Fruit fly (Drosophila melanogaster) whole organism, embryonic: ENCODE results near the gene Nepl21.

Experiments
- CG10209 ChIP-seq: fragments of 200-800 bp; sonication (Bioruptor generic); optimal IDR thresholded peaks from 3 replicates; lab custom pipeline; 2017; ENCODE audit warnings: missing biosample characterization, mild to moderate bottlenecking, missing genetic modification characterization, missing genetic modification reagents
- CG10267 ChIP-seq: fragments of 200-800 bp; sonication (Bioruptor generic); optimal IDR thresholded peaks from 2 replicates; lab custom pipeline; 2018; ENCODE audit warnings: missing biosample characterization, mild to moderate bottlenecking, missing genetic modification characterization, moderate library complexity
- CG14860 ChIP-seq: fragments of 200-800 bp; sonication (Bioruptor generic); IDR thresholded peaks from 3 replicates; pipeline ENCODE4 v1.3.6; 2022; ENCODE audit warnings: missing biosample characterization, missing genetic modification characterization; ENCODE audit not compliant: partially characterized antibody
- CG1603 ChIP-seq: fragments of 200-800 bp; sonication (Bioruptor generic); optimal IDR thresholded peaks from 2 replicates; lab custom pipeline; 2019; ENCODE audit warnings: missing biosample characterization, mild to moderate bottlenecking, missing genetic modification characterization, moderate library complexity
- CG18011 ChIP-seq: fragments of 200-800 bp; sonication (Bioruptor generic); optimal IDR thresholded peaks from 2 replicates; lab custom pipeline; 2017; ENCODE audit warnings: missing biosample characterization, missing genetic modification characterization, mild to moderate bottlenecking, moderate library complexity, missing genotype
- CG2120 ChIP-seq: fragments of 200-800 bp; sonication (Bioruptor generic); optimal IDR thresholded peaks from 3 replicates; lab custom pipeline; 2016; ENCODE audit warnings: missing biosample characterization, missing genetic modification characterization
- CG2199 ChIP-seq: fragments of 200-800 bp; sonication (Bioruptor generic); IDR thresholded peaks from 3 replicates; pipeline ENCODE4 v1.3.6; 2022; ENCODE audit warnings: missing biosample characterization, missing genetic modification characterization
- CG4424 ChIP-seq: fragments of 200-800 bp; sonication (Bioruptor generic); optimal IDR thresholded peaks from 3 replicates; lab custom pipeline; 2016; ENCODE audit warnings: missing biosample characterization, missing genetic modification characterization
- CG7372 ChIP-seq: fragments of 200-800 bp; sonication (Bioruptor generic); IDR thresholded peaks from 2 replicates; pipeline ENCODE4 v1.3.6; 2022; ENCODE audit warnings: missing biosample characterization, missing genetic modification characterization
- D ChIP-seq, 2 experiments: fragments of 200-800 bp in 1 of 2; fragments of >200 bp in 1 of 2; sonication (Bioruptor generic) in 1 of 2; optimal IDR thresholded peaks; 2 replicates in 1 of 2; 3 replicates in 1 of 2; lab custom pipeline; 2017; ENCODE audit warnings: mild to moderate bottlenecking in 1 of 2, missing biosample characterization in 1 of 2, missing genetic modification characterization in 1 of 2, missing genetic modification reagents in 1 of 2
- D19A ChIP-seq: fragments of 200-800 bp; optimal IDR thresholded peaks from 3 replicates; lab custom pipeline; 2019; ENCODE audit warnings: missing biosample characterization, mild to moderate bottlenecking, missing genetic modification characterization, moderate library complexity
- Drgx ChIP-seq: fragments of 200-800 bp; sonication (Bioruptor generic); IDR thresholded peaks from 2 replicates; pipeline ENCODE4 v1.3.6; 2022; ENCODE audit warnings: missing biosample characterization, missing genetic modification characterization
- HLH3B ChIP-seq: fragments of 200-800 bp; sonication (Bioruptor generic); IDR thresholded peaks from 2 replicates; pipeline ENCODE4 v1.3.6; 2022; ENCODE audit warnings: missing biosample characterization, missing genetic modification characterization
- Hr3 ChIP-seq: fragments of 200-800 bp; sonication (Bioruptor generic); optimal IDR thresholded peaks from 3 replicates; lab custom pipeline; 2016; ENCODE audit warnings: missing biosample characterization, missing genetic modification characterization
- MBD-R2 ChIP-seq: fragments of 200-800 bp; sonication (Bioruptor generic); IDR thresholded peaks from 2 replicates; pipeline ENCODE4 v1.3.6; 2022; ENCODE audit warnings: missing biosample characterization, missing genetic modification characterization
- Med ChIP-seq: fragments of 200-800 bp; sonication (Bioruptor generic); peaks from one replicate; lab custom pipeline; 2016; ENCODE audit warnings: missing biosample characterization, missing genetic modification characterization, mild to moderate bottlenecking, inconsistent platforms, moderate library complexity
- Nf-YB ChIP-seq: fragments of 200-800 bp; sonication (Bioruptor generic); optimal IDR thresholded peaks from 3 replicates; lab custom pipeline; 2019; ENCODE audit warnings: missing biosample characterization, mild to moderate bottlenecking, missing genetic modification characterization, moderate library complexity
- Nf-YC ChIP-seq: fragments of 200-800 bp; optimal IDR thresholded peaks from 3 replicates; lab custom pipeline; 2019; ENCODE audit warnings: missing biosample characterization, mild to moderate bottlenecking, missing genetic modification characterization, moderate library complexity
- PHDP ChIP-seq: fragments of 200-800 bp; sonication (Bioruptor generic); optimal IDR thresholded peaks from 3 replicates; lab custom pipeline; 2018; ENCODE audit warnings: missing biosample characterization, mild to moderate bottlenecking, missing genetic modification characterization, moderate library complexity
- Six4 ChIP-seq: fragments of 200-800 bp; sonication (Bioruptor generic); optimal IDR thresholded peaks from 2 replicates; lab custom pipeline; 2016; ENCODE audit warnings: missing biosample characterization, missing genetic modification characterization
- Sox100B ChIP-seq: fragments of 200-800 bp; sonication (Bioruptor generic); optimal IDR thresholded peaks from 3 replicates; lab custom pipeline; 2018; ENCODE audit warnings: missing biosample characterization, mild to moderate bottlenecking, missing genetic modification characterization
- Ssrp ChIP-seq: fragments of 200-800 bp; sonication (Bioruptor generic); optimal IDR thresholded peaks from 2 replicates; lab custom pipeline; 2018; ENCODE audit warnings: missing biosample characterization, mild to moderate bottlenecking, missing genetic modification characterization, moderate library complexity
- ara ChIP-seq: fragments of 200-800 bp; sonication (Bioruptor generic); IDR thresholded peaks from 2 replicates; pipeline ENCODE4 v1.3.6; 2022; ENCODE audit warnings: missing biosample characterization, missing genetic modification characterization
- ash1 ChIP-seq: fragments of 200-800 bp; sonication (Bioruptor generic); optimal IDR thresholded peaks from 2 replicates; lab custom pipeline; 2018; ENCODE audit warnings: missing biosample characterization, mild to moderate bottlenecking, missing genetic modification characterization
- br ChIP-seq: fragments of >200 bp; optimal IDR thresholded peaks from 2 replicates; lab custom pipeline; 2017
- bsh ChIP-seq, 2 experiments: fragments of 200-800 bp; sonication (Bioruptor generic); optimal IDR thresholded peaks; 2 replicates each; lab custom pipeline; 2017 to 2018; ENCODE audit warnings: mild to moderate bottlenecking in 2 of 2, missing biosample characterization in 2 of 2, missing genetic modification characterization in 2 of 2, moderate library complexity in 1 of 2
- cato ChIP-seq: fragments of 200-800 bp; sonication (Bioruptor generic); optimal IDR thresholded peaks from 2 replicates; lab custom pipeline; 2016; ENCODE audit warnings: missing biosample characterization, missing genetic modification characterization, borderline replicate concordance
- chinmo ChIP-seq: fragments of 200-800 bp; sonication (Bioruptor generic); IDR thresholded peaks from 4 replicates; pipeline ENCODE4 v1.3.6; 2022; ENCODE audit warnings: missing biosample characterization, missing genetic modification characterization; ENCODE audit not compliant: partially characterized antibody
- crol ChIP-seq: fragments of 200-800 bp; sonication (Bioruptor generic); IDR thresholded peaks from 2 replicates; pipeline ENCODE4 v1.3.6; 2022; ENCODE audit warnings: missing biosample characterization, missing genetic modification characterization
- gce ChIP-seq: fragments of 200-800 bp; sonication (Bioruptor generic); IDR thresholded peaks from 3 replicates; pipeline ENCODE4 v1.3.6; 2022; ENCODE audit warnings: missing biosample characterization, missing genetic modification characterization
- gem ChIP-seq: fragments of 200-800 bp; sonication (Bioruptor generic); optimal IDR thresholded peaks from 2 replicates; lab custom pipeline; 2019; ENCODE audit warnings: missing biosample characterization, mild to moderate bottlenecking, missing genetic modification characterization, moderate library complexity
- gsb ChIP-seq: fragments of 200-800 bp; sonication (Bioruptor generic); IDR thresholded peaks from 2 replicates; pipeline ENCODE4 v1.3.6; 2022; ENCODE audit warnings: missing biosample characterization, missing genetic modification characterization
- gsb-n ChIP-seq: fragments of 200-800 bp; sonication (Bioruptor generic); optimal IDR thresholded peaks from 3 replicates; lab custom pipeline; 2018; ENCODE audit warnings: missing biosample characterization, mild to moderate bottlenecking, missing genetic modification characterization
- lola ChIP-seq, 3 experiments: fragments of >200 bp in 2 of 3; fragments of 200-800 bp in 1 of 3; sonication (Bioruptor generic) in 1 of 3; optimal IDR thresholded peaks; 2 replicates each; lab custom pipeline; 2017 to 2019; ENCODE audit warnings: missing biosample characterization in 3 of 3, missing genetic modification characterization in 3 of 3, mild to moderate bottlenecking in 1 of 3, moderate library complexity in 1 of 3
- nerfin-2 ChIP-seq: fragments of 200-800 bp; sonication (Bioruptor generic); IDR thresholded peaks from 2 replicates; pipeline ENCODE4 v1.3.6; 2022; ENCODE audit warnings: missing biosample characterization, missing genetic modification characterization; ENCODE audit not compliant: partially characterized antibody
- nmo ChIP-seq: fragments of 200-800 bp; sonication (Bioruptor generic); optimal IDR thresholded peaks from 2 replicates; lab custom pipeline; 2018; ENCODE audit warnings: missing biosample characterization, mild to moderate bottlenecking, missing genetic modification characterization, moderate library complexity
- nom ChIP-seq: fragments of 200-800 bp; sonication (Bioruptor generic); optimal IDR thresholded peaks from 2 replicates; lab custom pipeline; 2017; ENCODE audit warnings: missing biosample characterization, missing genetic modification characterization, mild to moderate bottlenecking, moderate library complexity, missing genetic modification reagents
- p53 ChIP-seq: fragments of 200-800 bp; sonication (Bioruptor generic); optimal IDR thresholded peaks from 2 replicates; lab custom pipeline; 2016; ENCODE audit warnings: missing biosample characterization, missing genetic modification characterization
- phol ChIP-seq: fragments of 200-800 bp; sonication (Bioruptor generic); optimal IDR thresholded peaks from 3 replicates; lab custom pipeline; 2018; ENCODE audit warnings: missing biosample characterization, mild to moderate bottlenecking, missing genetic modification characterization, moderate library complexity
- prd ChIP-seq, 3 experiments: fragments of >200 bp in 2 of 3; fragments of 200-800 bp in 1 of 3; sonication (Bioruptor generic) in 1 of 3; optimal IDR thresholded peaks in 2 of 3; IDR thresholded peaks in 1 of 3; 2 replicates in 2 of 3; 3 replicates in 1 of 3; pipeline versions ENCODE4 v1.3.6 to Lab custom; 2017 to 2022; ENCODE audit warnings: missing biosample characterization in 1 of 3, missing genetic modification characterization in 1 of 3
- row ChIP-seq: fragments of 200-800 bp; sonication (Bioruptor generic); IDR thresholded peaks from 3 replicates; pipeline ENCODE4 v1.3.6; 2022; ENCODE audit warnings: missing biosample characterization, missing genetic modification characterization
- sens ChIP-seq: fragments of 200-800 bp; sonication (Bioruptor generic); peaks from one replicate; lab custom pipeline; 2016; ENCODE audit warnings: missing biosample characterization, missing genetic modification characterization
- seq ChIP-seq: fragments of 200-800 bp; sonication (Bioruptor generic); IDR thresholded peaks from 2 replicates; pipeline ENCODE4 v1.3.6; 2022; ENCODE audit warnings: missing biosample characterization, missing genetic modification characterization
- vfl ChIP-seq: fragments of 200-800 bp; sonication (Bioruptor generic); optimal IDR thresholded peaks from 2 replicates; lab custom pipeline; 2016; ENCODE audit warnings: missing biosample characterization, missing genetic modification characterization
- zfh1 ChIP-seq: fragments of 200-800 bp; sonication (Bioruptor generic); IDR thresholded peaks from 3 replicates; pipeline ENCODE4 v1.3.6; 2022; ENCODE audit warnings: missing biosample characterization, missing genetic modification characterization

The Nepl21 gene

DNA sequence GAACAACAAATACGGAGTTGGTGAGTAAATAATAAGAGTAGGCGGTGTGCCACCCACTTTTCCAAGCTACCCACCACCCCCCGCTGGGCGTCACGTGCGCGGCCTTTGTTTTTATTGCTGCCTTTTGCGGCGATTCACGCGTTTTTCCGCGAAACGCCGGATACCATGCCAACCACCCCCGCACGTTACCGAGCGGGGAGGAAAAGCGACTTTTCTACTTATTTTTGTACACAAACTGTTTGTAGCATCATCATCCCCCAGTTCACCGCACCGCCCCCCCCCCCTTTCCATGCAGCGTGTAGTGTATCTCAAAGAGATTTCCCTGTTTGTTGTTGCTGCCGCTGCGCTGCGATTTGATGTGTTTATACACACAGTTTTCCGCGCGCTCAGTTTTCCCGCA, 37.5 kb upstream of the Nepl21 start (continued):
- TF ChIP-seq CG7372 (GFP tag; lab: Robert Waterston, UW): 0 out of 2 replicates have a peak, but pooled peaks have one; percentile 16
- TF ChIP-seq nerfin-2 (GFP tag; lab: Robert Waterston, UW): no peak
- peak; percentile 52; the same call in 1 of the 2 replicates for TF ChIP-seq seq (GFP tag; lab: Robert Waterston, UW)
- 0 out of 2 replicates have a peak, but pooled peaks have one; percentile 10 for TF ChIP-seq gsb
- TF ChIP-seq D19A: peak; percentile 26

DNA sequence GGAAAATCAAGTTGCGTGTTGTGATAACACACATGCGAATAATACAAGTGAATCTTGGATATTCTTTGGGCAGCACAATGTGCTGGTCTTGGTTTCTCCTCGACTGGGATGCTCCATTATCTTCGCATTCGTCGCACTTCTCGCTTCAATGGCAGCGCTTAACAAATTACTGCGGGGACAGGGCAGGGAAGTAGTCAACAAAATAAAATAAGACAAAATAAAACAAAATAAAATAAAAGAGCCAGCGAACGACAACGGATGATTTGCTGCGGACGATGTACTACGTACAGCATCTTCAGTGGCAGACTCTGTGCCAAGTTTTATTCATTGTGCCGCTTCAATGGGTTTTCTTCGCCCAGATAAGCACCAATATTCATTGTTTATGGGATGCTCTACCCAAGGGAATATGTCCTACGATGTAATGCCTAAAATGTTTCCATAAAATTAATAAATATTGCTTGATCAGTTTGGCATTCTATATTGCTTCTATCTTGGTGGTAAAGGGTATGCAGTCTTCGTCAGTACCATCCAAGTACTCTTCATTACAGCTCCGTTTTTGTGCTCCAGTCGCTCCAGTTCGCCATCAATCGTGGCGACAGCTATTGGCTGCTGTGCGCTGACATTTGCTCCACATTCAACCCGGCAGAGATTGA, 36.5 kb upstream of the Nepl21 start:
- TF ChIP-seq gem (tag; lab: Kevin White, UChicago) (peak; percentile 11), Nf-YB (GFP tag; lab: Kevin White, UChicago) (no peak), gsb-n (tag; lab: Kevin White, UChicago) (no peak), nmo (GFP tag; lab: Kevin White, UChicago) (no peak), zfh1 (GFP tag; lab: Robert Waterston, UW) (no peak), crol (GFP tag; lab: Robert Waterston, UW) (0 out of 2 replicates have a peak, but pooled peaks have one; percentile 23), Med (GFP tag; lab: Kevin White, UChicago) (peak; percentile 13), CG1603 (tag; lab: Kevin White, UChicago) (peak; percentile 4), CG14860 (GFP tag; lab: Robert Waterston, UW) (no peak), PHDP (tag; lab: Kevin White, UChicago) (no peak), Sox100B (GFP tag; lab: Kevin White, UChicago) (no peak), Hr3 (GFP tag; lab: Kevin White, UChicago) (no peak), CG2199 (0 out of 3 replicates have a peak, but pooled peaks have one; percentile 25), Drgx (GFP tag; lab: Robert Waterston, UW) (0 out of 2 replicates have a peak, but pooled peaks have one; percentile 42), ara (GFP tag; lab: Robert Waterston, UW) (no peak), cato (GFP tag; lab: Kevin White, UChicago) (no peak), p53 (GFP tag; lab: Kevin White, UChicago) (no peak), row (peak; percentile 30; the same call in 1 of the 3 replicates), Nf-YC (tag; lab: Kevin White, UChicago) (no peak), sens (GFP tag; lab: Kevin White, UChicago) (no peak), prd (optimal IDR thresholded peaks at IDR 0.05; lab: Kevin White, UChicago) (no peak), prd (GFP tag; IDR thresholded peaks at IDR 0.05; lab: Robert Waterston, UW) (no peak), bsh (GFP tag; optimal IDR thresholded peaks at IDR 0.05; lab: Kevin White, UChicago) (peak in 1 of 2 experiments; percentile 14), nom (GFP tag; lab: Kevin White, UChicago) (peak; percentile 91), D19A (peak; percentile 90), gce (GFP tag; lab: Robert Waterston, UW) (no peak), HLH3B (0 out of 2 replicates have a peak, but pooled peaks have one; percentile 11), vfl (no peak), Six4 (GFP tag; lab: Kevin White, UChicago) (no peak), CG2120 (GFP tag; lab: Kevin White, UChicago) (no peak), CG10209 (GFP tag; lab: Kevin White, UChicago) (no peak)

DNA sequence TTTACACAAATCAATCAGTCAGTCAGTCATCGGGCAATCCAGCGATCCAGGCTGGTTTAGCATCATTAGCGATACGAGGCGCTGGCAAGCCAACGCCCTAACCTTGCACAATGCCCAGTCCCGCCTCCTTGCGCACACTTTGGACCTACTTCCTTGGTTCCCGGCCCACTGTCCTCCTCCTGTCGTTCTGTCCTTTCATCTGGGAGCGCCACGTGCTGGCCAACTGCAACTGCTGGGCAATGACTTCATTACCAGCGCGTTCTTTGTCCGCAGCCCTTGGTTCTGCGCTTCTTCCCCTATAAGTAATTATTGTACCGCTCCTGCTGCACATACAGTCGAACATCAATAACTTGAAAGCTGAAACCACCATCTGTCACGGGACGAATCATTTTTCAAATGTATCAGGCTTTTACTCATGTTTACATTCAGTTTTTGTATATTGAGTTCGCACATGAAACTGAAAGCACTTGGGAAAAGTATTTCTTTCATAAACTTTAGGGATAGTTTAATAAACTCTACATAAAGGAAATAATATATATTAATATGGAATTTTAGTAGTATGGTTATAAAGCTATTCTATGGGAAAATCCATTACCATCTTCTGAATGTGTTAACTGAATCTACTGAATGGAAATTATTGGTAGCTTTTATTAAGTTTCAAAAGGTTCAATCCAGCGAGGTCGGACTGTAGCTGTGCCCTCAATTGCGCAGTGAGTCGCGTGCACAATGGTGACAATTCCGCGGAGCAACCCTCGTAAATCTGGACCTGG, 35.8 kb upstream of the Nepl21 start:
- TF ChIP-seq MBD-R2 (GFP tag; lab: Robert Waterston, UW) (no peak), CG18011 (no peak), ash1 (GFP tag; lab: Kevin White, UChicago) (no peak), br (lab: Kevin White, UChicago) (no peak), lola (GFP tag; optimal IDR thresholded peaks at IDR 0.05; lab: Kevin White, UChicago) (peak in 1 of 3 experiments; percentile 45), D (optimal IDR thresholded peaks at IDR 0.05; lab: Kevin White, UChicago) (no peak), D (GFP tag; optimal IDR thresholded peaks at IDR 0.05; lab: Kevin White, UChicago) (peak; percentile 13), CG4424 (no peak), chinmo (GFP tag; lab: Robert Waterston, UW) (no peak), phol (tag; lab: Kevin White, UChicago) (peak; percentile 44), CG10267 (peak; percentile 10), Ssrp (tag; lab: Kevin White, UChicago) (peak; percentile 32)
